Fruit fly (Drosophila melanogaster) whole organism, pupa: ENCODE data around the gene CG42674.

ENCODE experiments used
- CG12605 ChIP-seq: fragments of 200-800 bp; sonication (Bioruptor generic); IDR thresholded peaks from 2 replicates; pipeline ENCODE4 v1.3.6; 2022; ENCODE audit warnings: missing biosample characterization, missing genetic modification characterization
- CG8159 ChIP-seq: fragments of 200-800 bp; sonication (Bioruptor generic); optimal IDR thresholded peaks from 3 replicates; lab custom pipeline; 2018; ENCODE audit warnings: missing biosample characterization, mild to moderate bottlenecking, missing genetic modification characterization, moderate library complexity
- Ets98B ChIP-seq: fragments of 200-800 bp; sonication (Bioruptor generic); IDR thresholded peaks from 2 replicates; pipeline ENCODE4 v1.3.6; 2022; ENCODE audit warnings: missing biosample characterization, missing genetic modification characterization

DNA sequence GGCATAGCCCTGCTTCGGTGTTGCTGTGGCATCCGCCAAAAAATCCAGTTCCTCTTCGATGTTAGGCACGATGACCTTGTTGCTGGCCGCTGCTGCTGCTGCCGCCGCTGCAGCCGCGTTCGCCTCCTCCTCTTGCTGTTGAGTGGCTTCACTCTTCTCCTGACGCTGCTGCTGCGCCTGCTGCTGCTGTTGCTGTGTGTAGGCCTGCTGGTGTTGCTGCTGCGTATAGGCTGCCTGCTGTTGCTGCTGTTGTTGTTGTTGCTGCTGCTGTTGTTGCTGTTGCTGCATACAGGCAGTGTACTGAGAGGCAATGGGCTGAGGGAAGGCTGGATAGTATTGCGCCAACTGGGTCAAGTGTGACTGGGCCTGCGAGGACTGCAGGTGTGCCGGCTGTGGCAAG, 39.0 kb upstream of the CG42674 start:
- TF ChIP-seq CG8159 (tag; lab: Kevin White, UChicago) (no peak), CG12605 (GFP tag; lab: Robert Waterston, UW) (no peak), Ets98B (GFP tag; lab: Robert Waterston, UW) (no peak)
